Worm (Caenorhabditis elegans) whole organism, young adult: Measurements from ENCODE around the gene lec-7.
A peak's percentile ranks its signal among the peaks of the same experiment; 100 is the strongest.

Experiments
- B0035.1 ChIP-seq: sonication (generic microtip); optimal IDR thresholded peaks from 2 replicates; lab custom pipeline; 2016; ENCODE audit warnings: missing genetic modification characterization, mild to moderate bottlenecking, missing compliant biosample characterization, missing genotype, missing genetic modification reagents
- B0336.3 ChIP-seq: fragments of 200-800 bp; sonication (Bioruptor generic); IDR thresholded peaks from 2 replicates; pipeline ENCODE4 v1.3.6; 2022; ENCODE audit warnings: missing genetic modification characterization, missing compliant biosample characterization
- F10E7.11 ChIP-seq: sonication (generic microtip); optimal IDR thresholded peaks from 2 replicates; lab custom pipeline; 2017; ENCODE audit warnings: mild to moderate bottlenecking, missing genetic modification characterization, moderate library complexity, missing compliant biosample characterization
- F23B12.7 ChIP-seq: sonication (generic microtip); optimal IDR thresholded peaks from 2 replicates; lab custom pipeline; 2017; ENCODE audit warnings: missing genetic modification characterization, mild to moderate bottlenecking, missing compliant biosample characterization, antibody characterized with exemption, moderate library complexity; ENCODE audit not compliant: insufficient read depth
- K11D2.4 ChIP-seq: fragments of 200-800 bp; sonication (Bioruptor generic); IDR thresholded peaks from 2 replicates; pipeline ENCODE4 v1.3.6; 2022; ENCODE audit warnings: missing genetic modification reagents, missing genetic modification characterization, missing compliant biosample characterization
- K12H6.12 ChIP-seq: fragments of 200-800 bp; sonication (Bioruptor generic); optimal IDR thresholded peaks from 2 replicates; lab custom pipeline; 2018; ENCODE audit warnings: mild to moderate bottlenecking, missing genetic modification characterization, missing compliant biosample characterization
- Y67H2A.10 ChIP-seq: fragments of 200-800 bp; sonication (Bioruptor generic); conservative IDR thresholded peaks from 2 replicates; pipeline ENCODE4 v1.3.6; 2022; ENCODE audit warnings: missing genetic modification reagents, missing genetic modification characterization, missing compliant biosample characterization
- akir-1 ChIP-seq: fragments of 200-800 bp; sonication (Bioruptor generic); optimal IDR thresholded peaks from 2 replicates; lab custom pipeline; 2018; ENCODE audit warnings: mild to moderate bottlenecking, missing genetic modification characterization, moderate library complexity, missing compliant biosample characterization
- ama-1 ChIP-seq, 3 experiments: fragments of 150-350 bp in 1 of 3; sonication (generic microtip) in 2 of 3; optimal IDR thresholded peaks; 2 replicates each; lab custom pipeline; 2014 to 2018; ENCODE audit warnings: missing biosample characterization in 2 of 3, missing genetic modification characterization in 2 of 3, missing genetic modification reagents in 2 of 3
- athp-1 ChIP-seq: sonication (generic microtip); optimal IDR thresholded peaks from 2 replicates; lab custom pipeline; 2017; ENCODE audit warnings: mild to moderate bottlenecking, missing genetic modification characterization, missing compliant biosample characterization
- bed-2 ChIP-seq: fragments of 200-800 bp; sonication (Bioruptor generic); IDR thresholded peaks from 2 replicates; pipeline ENCODE4 v1.3.6; 2022; ENCODE audit warnings: missing genetic modification reagents, missing genetic modification characterization, missing compliant biosample characterization
- cebp-2 ChIP-seq: fragments of 200-800 bp; sonication (Bioruptor generic); IDR thresholded peaks from 2 replicates; pipeline ENCODE4 v1.3.6; 2022; ENCODE audit warnings: missing genetic modification characterization, missing compliant biosample characterization
- ceh-40 ChIP-seq: fragments of 200-800 bp; sonication (Bioruptor generic); IDR thresholded peaks from 2 replicates; pipeline ENCODE4 v1.3.6; 2022; ENCODE audit warnings: missing genetic modification characterization, missing compliant biosample characterization
- die-1 ChIP-seq: sonication (generic microtip); optimal IDR thresholded peaks from 2 replicates; lab custom pipeline; 2016; ENCODE audit warnings: missing genotype, mild to moderate bottlenecking, missing genetic modification characterization, missing compliant biosample characterization
- egrh-3 ChIP-seq: fragments of 200-800 bp; sonication (Bioruptor generic); IDR thresholded peaks from 2 replicates; pipeline ENCODE4 v1.3.6; 2022; ENCODE audit warnings: missing genetic modification reagents, missing genetic modification characterization, missing compliant biosample characterization
- ekl-4 ChIP-seq: fragments of 200-800 bp; sonication (Bioruptor generic); IDR thresholded peaks from 2 replicates; pipeline ENCODE4 v1.3.6; 2022; ENCODE audit warnings: missing genetic modification reagents, missing genetic modification characterization, missing compliant biosample characterization
- fkh-3 ChIP-seq: sonication (generic microtip); optimal IDR thresholded peaks from 2 replicates; lab custom pipeline; 2016; ENCODE audit warnings: mild to moderate bottlenecking, missing genetic modification characterization, missing compliant biosample characterization
- hsf-1 ChIP-seq: fragments of 200-800 bp; sonication (Bioruptor generic); IDR thresholded peaks from 2 replicates; pipeline ENCODE4 v1.3.6; 2022; ENCODE audit warnings: missing genetic modification reagents, missing genetic modification characterization, missing compliant biosample characterization
- madf-10 ChIP-seq: sonication (generic microtip); optimal IDR thresholded peaks from 2 replicates; lab custom pipeline; 2016; ENCODE audit warnings: mild to moderate bottlenecking, missing genetic modification characterization, missing compliant biosample characterization
- mcd-1 ChIP-seq: fragments of 200-800 bp; sonication (Bioruptor generic); IDR thresholded peaks from 2 replicates; pipeline ENCODE4 v1.3.6; 2022; ENCODE audit warnings: missing genetic modification reagents, missing genetic modification characterization, missing compliant biosample characterization
- nhr-120 ChIP-seq: fragments of 200-800 bp; sonication (Bioruptor generic); IDR thresholded peaks from 2 replicates; pipeline ENCODE4 v1.3.6; 2022; ENCODE audit warnings: missing genetic modification characterization, missing compliant biosample characterization
- nhr-80 ChIP-seq: sonication (generic microtip); optimal IDR thresholded peaks from 2 replicates; lab custom pipeline; 2016; ENCODE audit warnings: missing genetic modification characterization, missing compliant biosample characterization
- pbrm-1 ChIP-seq: fragments of 200-800 bp; sonication (Bioruptor generic); IDR thresholded peaks from 2 replicates; pipeline ENCODE4 v1.3.6; 2022; ENCODE audit warnings: missing genetic modification reagents, missing genetic modification characterization, missing compliant biosample characterization
- rcor-1 ChIP-seq: fragments of 200-800 bp; sonication (Bioruptor generic); IDR thresholded peaks from 2 replicates; pipeline ENCODE4 v1.3.6; 2022; ENCODE audit warnings: missing genetic modification reagents, missing genetic modification characterization, missing compliant biosample characterization
- rec-8 ChIP-seq, 2 experiments: sonication (generic microtip); optimal IDR thresholded peaks; 2 replicates each; lab custom pipeline; 2016; ENCODE audit warnings: mild to moderate bottlenecking in 2 of 2, missing genetic modification characterization in 2 of 2, missing genetic modification reagents in 2 of 2, missing genotype in 2 of 2, missing biosample characterization in 1 of 2, missing compliant biosample characterization in 1 of 2, moderate library complexity in 1 of 2
- sdz-38 ChIP-seq: sonication (generic microtip); optimal IDR thresholded peaks from 2 replicates; lab custom pipeline; 2016; ENCODE audit warnings: missing genotype, missing genetic modification characterization, missing compliant biosample characterization
- snpc-1.3 ChIP-seq: sonication (generic microtip); optimal IDR thresholded peaks from 2 replicates; lab custom pipeline; 2017; ENCODE audit warnings: missing genetic modification characterization, mild to moderate bottlenecking, missing compliant biosample characterization, antibody characterized with exemption, moderate library complexity, missing genotype, missing genetic modification reagents; ENCODE audit not compliant: insufficient read depth
- snpc-3.4 ChIP-seq: sonication (generic microtip); optimal IDR thresholded peaks from 2 replicates; lab custom pipeline; 2017; ENCODE audit warnings: missing genetic modification characterization, mild to moderate bottlenecking, missing compliant biosample characterization, antibody characterized with exemption, moderate library complexity, missing genotype, missing genetic modification reagents
- somi-1 ChIP-seq: fragments of 200-800 bp; sonication (Bioruptor generic); optimal IDR thresholded peaks from 2 replicates; lab custom pipeline; 2018; ENCODE audit warnings: mild to moderate bottlenecking, missing genetic modification characterization, missing compliant biosample characterization
- sptf-2 ChIP-seq: fragments of 200-800 bp; sonication (Bioruptor generic); optimal IDR thresholded peaks from 2 replicates; lab custom pipeline; 2018; ENCODE audit warnings: mild to moderate bottlenecking, missing genetic modification characterization, missing compliant biosample characterization
- tlf-1 ChIP-seq: fragments of 200-800 bp; sonication (Bioruptor generic); optimal IDR thresholded peaks from 2 replicates; lab custom pipeline; 2018; ENCODE audit warnings: mild to moderate bottlenecking, missing genetic modification characterization, missing compliant biosample characterization
- unc-130 ChIP-seq: sonication (generic microtip); optimal IDR thresholded peaks from 2 replicates; lab custom pipeline; 2016; ENCODE audit warnings: missing genetic modification reagents, missing genetic modification characterization, missing compliant biosample characterization
- zim-3 ChIP-seq: sonication (generic microtip); optimal IDR thresholded peaks from 2 replicates; lab custom pipeline; 2017; ENCODE audit warnings: mild to moderate bottlenecking, missing genetic modification characterization, moderate library complexity, missing compliant biosample characterization
- ztf-25 ChIP-seq: fragments of 200-800 bp; sonication (Bioruptor generic); IDR thresholded peaks from 2 replicates; pipeline ENCODE4 v1.3.6; 2022; ENCODE audit warnings: missing genetic modification reagents, missing genetic modification characterization, missing compliant biosample characterization

The lec-7 gene

ce11 chrX:9837989-9838541 lies 13.8 kb upstream of the lec-7 start, which contains the start of gene ipla-2 (continued):
- peak; percentile 88 for TF ChIP-seq mcd-1 (GFP tag; lab: Robert Waterston, UW)
- TF ChIP-seq unc-130 (GFP tag; lab: Kevin White, UChicago): no peak
- no peak for TF ChIP-seq snpc-3.4
- peak; percentile 48 for TF ChIP-seq K12H6.12 (tag; lab: Kevin White, UChicago)

ce11 chrX:9840864-9841263 lies 11.0 kb upstream of the lec-7 start:
- TF ChIP-seq egrh-3 (GFP tag; lab: Robert Waterston, UW) (no peak), sptf-2 (no peak), ceh-40 (GFP tag; lab: Robert Waterston, UW) (no peak), K11D2.4 (GFP tag; lab: Robert Waterston, UW) (no peak), fkh-3 (tag; lab: Kevin White, UChicago) (no peak), pbrm-1 (GFP tag; lab: Robert Waterston, UW) (no peak), ama-1 (optimal IDR thresholded peaks at IDR 0.05; lab: Kevin White, UChicago) (no peak), ama-1 (GFP tag; optimal IDR thresholded peaks at IDR 0.05; lab: Kevin White, UChicago) (no peak), nhr-120 (no peak), tlf-1 (no peak), ztf-25 (GFP tag; lab: Robert Waterston, UW) (no peak), rcor-1 (GFP tag; lab: Robert Waterston, UW) (no peak), unc-130 (GFP tag; lab: Kevin White, UChicago) (no peak), somi-1 (GFP tag; lab: Kevin White, UChicago) (no peak), madf-10 (tag; lab: Kevin White, UChicago) (no peak), ekl-4 (no peak), zim-3 (no peak), snpc-1.3 (tag; lab: Kevin White, UChicago) (no peak)

- no peak for TF ChIP-seq nhr-80 (tag; lab: Kevin White, UChicago)
- no peak for TF ChIP-seq B0035.1 (tag; lab: Kevin White, UChicago)
- TF ChIP-seq cebp-2 (GFP tag; lab: Robert Waterston, UW): no peak
- no peak for TF ChIP-seq B0336.3 (GFP tag; lab: Robert Waterston, UW)
- no peak for TF ChIP-seq sptf-2
- TF ChIP-seq F23B12.7 (tag; lab: Kevin White, UChicago): no peak
- TF ChIP-seq hsf-1 (GFP tag; lab: Robert Waterston, UW): no peak
- no peak for TF ChIP-seq F10E7.11 (tag; lab: Kevin White, UChicago)
- TF ChIP-seq bed-2 (GFP tag; lab: Robert Waterston, UW): no peak
- no peak for TF ChIP-seq zim-3
- no peak for TF ChIP-seq sdz-38 (tag; lab: Kevin White, UChicago)
- TF ChIP-seq die-1 (tag; lab: Kevin White, UChicago): no peak
- TF ChIP-seq Y67H2A.10 (GFP tag; lab: Robert Waterston, UW): no peak
- TF ChIP-seq akir-1 (GFP tag; lab: Kevin White, UChicago): no peak
- no peak for TF ChIP-seq athp-1 (tag; lab: Kevin White, UChicago)
- no peak for TF ChIP-seq ztf-25 (GFP tag; lab: Robert Waterston, UW)
- no peak for TF ChIP-seq rec-8 (tag; optimal IDR thresholded peaks at IDR 0.05; lab: Kevin White, UChicago)
- no peak for TF ChIP-seq K12H6.12 (tag; lab: Kevin White, UChicago)
Measured at ce11 chrX:9842102-9842501, 9.7 kb upstream of the lec-7 start.
